Worm (Caenorhabditis elegans) whole organism, young adult: ENCODE results near the gene gcna-1.

Source experiments
- B0019.2 ChIP-seq: fragments of 200-800 bp; sonication (Bioruptor generic); conservative IDR thresholded peaks from 2 replicates; pipeline ENCODE4 v1.3.6; 2022; ENCODE audit warnings: missing genetic modification reagents, missing genetic modification characterization, missing compliant biosample characterization
- C06A6.2 ChIP-seq: fragments of 200-800 bp; sonication (Bioruptor generic); conservative IDR thresholded peaks from 2 replicates; pipeline ENCODE4 v1.3.6; 2022; ENCODE audit warnings: missing genetic modification characterization, missing compliant biosample characterization
- C17E4.6 ChIP-seq: fragments of 200-800 bp; sonication (Bioruptor generic); IDR thresholded peaks from 2 replicates; pipeline ENCODE4 v1.3.6; 2022; ENCODE audit warnings: missing genetic modification reagents, missing genetic modification characterization, missing compliant biosample characterization
- F22D6.2 ChIP-seq: sonication (generic microtip); optimal IDR thresholded peaks from 2 replicates; lab custom pipeline; 2016; ENCODE audit warnings: mild to moderate bottlenecking, missing genetic modification characterization, missing compliant biosample characterization
- F23B12.7 ChIP-seq: sonication (generic microtip); optimal IDR thresholded peaks from 2 replicates; lab custom pipeline; 2017; ENCODE audit warnings: missing genetic modification characterization, mild to moderate bottlenecking, missing compliant biosample characterization, antibody characterized with exemption, moderate library complexity; ENCODE audit not compliant: insufficient read depth
- F33H1.4 ChIP-seq: fragments of 200-800 bp; sonication (Bioruptor generic); IDR thresholded peaks from 2 replicates; pipeline ENCODE4 v1.3.6; 2022; ENCODE audit warnings: missing genetic modification reagents, missing genetic modification characterization, missing compliant biosample characterization
- F52B5.7 ChIP-seq: sonication (generic microtip); optimal IDR thresholded peaks from 2 replicates; lab custom pipeline; 2016; ENCODE audit warnings: mild to moderate bottlenecking, missing genetic modification characterization, missing compliant biosample characterization
- F57A8.1 ChIP-seq: fragments of 200-800 bp; sonication (Bioruptor generic); optimal IDR thresholded peaks from 2 replicates; lab custom pipeline; 2018; ENCODE audit warnings: mild to moderate bottlenecking, missing genetic modification characterization, moderate library complexity, missing compliant biosample characterization
- K12H6.12 ChIP-seq: fragments of 200-800 bp; sonication (Bioruptor generic); optimal IDR thresholded peaks from 2 replicates; lab custom pipeline; 2018; ENCODE audit warnings: mild to moderate bottlenecking, missing genetic modification characterization, missing compliant biosample characterization
- Y79H2A.3 ChIP-seq: fragments of 200-800 bp; sonication (Bioruptor generic); conservative IDR thresholded peaks from 2 replicates; pipeline ENCODE4 v1.3.6; 2022; ENCODE audit warnings: missing genetic modification reagents, missing genetic modification characterization, missing compliant biosample characterization
- aptf-2 ChIP-seq: fragments of 200-800 bp; sonication (Bioruptor generic); conservative IDR thresholded peaks from 2 replicates; pipeline ENCODE4 v1.3.6; 2022; ENCODE audit warnings: missing genetic modification reagents, missing genetic modification characterization, missing compliant biosample characterization
- ccch-3 ChIP-seq: fragments of 200-800 bp; sonication (Bioruptor generic); optimal IDR thresholded peaks from 2 replicates; lab custom pipeline; 2018; ENCODE audit warnings: mild to moderate bottlenecking, missing genetic modification characterization, missing compliant biosample characterization
- cebp-1 ChIP-seq, 2 experiments: fragments of 200-800 bp in 1 of 2; sonication (Bioruptor generic) in 1 of 2; sonication (generic microtip) in 1 of 2; IDR thresholded peaks in 1 of 2; optimal IDR thresholded peaks in 1 of 2; 2 replicates each; pipeline versions ENCODE4 v1.3.6 to Lab custom; 2017 to 2022; ENCODE audit warnings: missing compliant biosample characterization in 2 of 2, missing genetic modification characterization in 2 of 2, mild to moderate bottlenecking in 1 of 2, missing genetic modification reagents in 1 of 2, moderate library complexity in 1 of 2
- cebp-2 ChIP-seq: fragments of 200-800 bp; sonication (Bioruptor generic); IDR thresholded peaks from 2 replicates; pipeline ENCODE4 v1.3.6; 2022; ENCODE audit warnings: missing genetic modification characterization, missing compliant biosample characterization
- ceh-40 ChIP-seq: fragments of 200-800 bp; sonication (Bioruptor generic); IDR thresholded peaks from 2 replicates; pipeline ENCODE4 v1.3.6; 2022; ENCODE audit warnings: missing genetic modification characterization, missing compliant biosample characterization
- ceh-79 ChIP-seq: sonication (generic microtip); optimal IDR thresholded peaks from 2 replicates; lab custom pipeline; 2017; ENCODE audit warnings: mild to moderate bottlenecking, missing genetic modification characterization, missing compliant biosample characterization
- ceh-91 ChIP-seq: fragments of 200-800 bp; sonication (Bioruptor generic); IDR thresholded peaks from 2 replicates; pipeline ENCODE4 v1.3.6; 2022; ENCODE audit warnings: missing genetic modification reagents, missing genetic modification characterization, missing compliant biosample characterization
- chd-7 ChIP-seq: sonication (generic microtip); optimal IDR thresholded peaks from 2 replicates; lab custom pipeline; 2016; ENCODE audit warnings: mild to moderate bottlenecking, missing genetic modification characterization, moderate library complexity, missing compliant biosample characterization
- die-1 ChIP-seq: sonication (generic microtip); optimal IDR thresholded peaks from 2 replicates; lab custom pipeline; 2016; ENCODE audit warnings: missing genotype, mild to moderate bottlenecking, missing genetic modification characterization, missing compliant biosample characterization
- dpl-1 ChIP-seq: fragments of 150-350 bp; optimal IDR thresholded peaks from 2 replicates; lab custom pipeline; 2014; ENCODE audit warnings: missing biosample characterization, missing genetic modification reagents, missing genetic modification characterization
- egl-18 ChIP-seq: fragments of 200-800 bp; sonication (Bioruptor generic); IDR thresholded peaks from 2 replicates; pipeline ENCODE4 v1.3.6; 2022; ENCODE audit warnings: missing genetic modification reagents, missing genetic modification characterization, missing compliant biosample characterization
- ekl-4 ChIP-seq: fragments of 200-800 bp; sonication (Bioruptor generic); IDR thresholded peaks from 2 replicates; pipeline ENCODE4 v1.3.6; 2022; ENCODE audit warnings: missing genetic modification reagents, missing genetic modification characterization, missing compliant biosample characterization
- gei-17 ChIP-seq: fragments of 200-800 bp; sonication (Bioruptor generic); optimal IDR thresholded peaks from 2 replicates; lab custom pipeline; 2018; ENCODE audit warnings: mild to moderate bottlenecking, missing genetic modification characterization, missing compliant biosample characterization
- hsf-1 ChIP-seq: fragments of 200-800 bp; sonication (Bioruptor generic); IDR thresholded peaks from 2 replicates; pipeline ENCODE4 v1.3.6; 2022; ENCODE audit warnings: missing genetic modification reagents, missing genetic modification characterization, missing compliant biosample characterization
- lin-26 ChIP-seq: fragments of 200-800 bp; sonication (Bioruptor generic); IDR thresholded peaks from 2 replicates; pipeline ENCODE4 v1.3.6; 2022; ENCODE audit warnings: missing genetic modification reagents, missing genetic modification characterization, missing compliant biosample characterization
- lin-40 ChIP-seq: sonication (generic microtip); optimal IDR thresholded peaks from 2 replicates; lab custom pipeline; 2016; ENCODE audit warnings: missing genetic modification characterization, mild to moderate bottlenecking, missing compliant biosample characterization, missing genotype, missing genetic modification reagents
- lsl-1 ChIP-seq: fragments of 200-800 bp; sonication (Bioruptor generic); optimal IDR thresholded peaks from 2 replicates; lab custom pipeline; 2018; ENCODE audit warnings: mild to moderate bottlenecking, missing genetic modification characterization, moderate library complexity, missing compliant biosample characterization
- lsy-27 ChIP-seq: sonication (generic microtip); optimal IDR thresholded peaks from 2 replicates; lab custom pipeline; 2017; ENCODE audit warnings: missing genetic modification characterization, mild to moderate bottlenecking, missing compliant biosample characterization, antibody characterized with exemption, missing genotype, borderline replicate concordance; ENCODE audit not compliant: insufficient read depth
- mcd-1 ChIP-seq: fragments of 200-800 bp; sonication (Bioruptor generic); IDR thresholded peaks from 2 replicates; pipeline ENCODE4 v1.3.6; 2022; ENCODE audit warnings: missing genetic modification reagents, missing genetic modification characterization, missing compliant biosample characterization
- mes-4 ChIP-seq: sonication (generic microtip); optimal IDR thresholded peaks from 2 replicates; lab custom pipeline; 2016; ENCODE audit warnings: missing genotype, missing genetic modification characterization, missing compliant biosample characterization
- mxl-1 ChIP-seq: sonication (generic microtip); optimal IDR thresholded peaks from 2 replicates; lab custom pipeline; 2016; ENCODE audit warnings: missing genetic modification characterization, missing compliant biosample characterization
- nfya-1 ChIP-seq: sonication (generic microtip); optimal IDR thresholded peaks from 2 replicates; lab custom pipeline; 2017; ENCODE audit warnings: antibody characterized with exemption, missing compliant biosample characterization, missing genetic modification characterization, borderline replicate concordance; ENCODE audit not compliant: insufficient read depth
- nfya-2 ChIP-seq: fragments of 200-800 bp; sonication (Bioruptor generic); IDR thresholded peaks from 2 replicates; pipeline ENCODE4 v1.3.6; 2022; ENCODE audit warnings: missing genetic modification reagents, missing genetic modification characterization, missing compliant biosample characterization
- nhr-27 ChIP-seq: fragments of 200-800 bp; sonication (Bioruptor generic); optimal IDR thresholded peaks from 2 replicates; lab custom pipeline; 2018; ENCODE audit warnings: mild to moderate bottlenecking, missing genetic modification characterization, moderate library complexity, missing compliant biosample characterization
- nhr-80 ChIP-seq: sonication (generic microtip); optimal IDR thresholded peaks from 2 replicates; lab custom pipeline; 2016; ENCODE audit warnings: missing genetic modification characterization, missing compliant biosample characterization
- rcor-1 ChIP-seq: fragments of 200-800 bp; sonication (Bioruptor generic); IDR thresholded peaks from 2 replicates; pipeline ENCODE4 v1.3.6; 2022; ENCODE audit warnings: missing genetic modification reagents, missing genetic modification characterization, missing compliant biosample characterization
- snpc-1.3 ChIP-seq: sonication (generic microtip); optimal IDR thresholded peaks from 2 replicates; lab custom pipeline; 2017; ENCODE audit warnings: missing genetic modification characterization, mild to moderate bottlenecking, missing compliant biosample characterization, antibody characterized with exemption, moderate library complexity, missing genotype, missing genetic modification reagents; ENCODE audit not compliant: insufficient read depth
- tbx-9 ChIP-seq: sonication (generic microtip); optimal IDR thresholded peaks from 2 replicates; lab custom pipeline; 2016; ENCODE audit warnings: borderline replicate concordance, missing genetic modification characterization, inconsistent platforms, missing compliant biosample characterization
- zfh-2 ChIP-seq: fragments of 200-800 bp; sonication (Bioruptor generic); conservative IDR thresholded peaks from 2 replicates; pipeline ENCODE4 v1.3.6; 2022; ENCODE audit warnings: missing genetic modification reagents, missing genetic modification characterization, missing compliant biosample characterization
- ztf-18 ChIP-seq: sonication (generic microtip); optimal IDR thresholded peaks from 2 replicates; lab custom pipeline; 2016; ENCODE audit warnings: missing genotype, mild to moderate bottlenecking, missing genetic modification characterization, missing compliant biosample characterization
- ztf-22 ChIP-seq: fragments of 200-800 bp; sonication (Bioruptor generic); optimal IDR thresholded peaks from 2 replicates; lab custom pipeline; 2018; ENCODE audit warnings: mild to moderate bottlenecking, missing genetic modification characterization, moderate library complexity, missing compliant biosample characterization
- ztf-26 ChIP-seq: sonication (generic microtip); optimal IDR thresholded peaks from 2 replicates; lab custom pipeline; 2017; ENCODE audit warnings: missing genetic modification characterization, missing compliant biosample characterization

The gcna-1 gene

ce11 chrIII:6006453-6006852 lies 2.4 kb downstream of the gcna-1 start (continued):
- TF ChIP-seq rcor-1 (GFP tag; lab: Robert Waterston, UW) = no peak
- no peak for TF ChIP-seq tbx-9 (tag; lab: Kevin White, UChicago)
- TF ChIP-seq K12H6.12 (tag; lab: Kevin White, UChicago) = no peak
- TF ChIP-seq egl-18 (GFP tag; lab: Robert Waterston, UW) = no peak
- TF ChIP-seq, all 124 proteins: peak for 6

- no peak for TF ChIP-seq F33H1.4 (GFP tag; lab: Robert Waterston, UW)
- no peak for TF ChIP-seq lsy-27 (tag; lab: Kevin White, UChicago)
- no peak for TF ChIP-seq nfya-2
- no peak for TF ChIP-seq snpc-1.3 (tag; lab: Kevin White, UChicago)
- no peak for TF ChIP-seq lsl-1
- no peak for TF ChIP-seq Y79H2A.3
- no peak for TF ChIP-seq gei-17 (GFP tag; lab: Kevin White, UChicago)
- TF ChIP-seq nfya-1 = no peak
- TF ChIP-seq nhr-80 (tag; lab: Kevin White, UChicago) = no peak
- TF ChIP-seq hsf-1 = no peak
- no peak for TF ChIP-seq nhr-27 (tag; lab: Kevin White, UChicago)
- no peak for TF ChIP-seq C06A6.2 (GFP tag; lab: Robert Waterston, UW)
- TF ChIP-seq ccch-3 = no peak
- no peak for TF ChIP-seq F23B12.7
- no peak for TF ChIP-seq ztf-26
- no peak for TF ChIP-seq F22D6.2 (tag; lab: Kevin White, UChicago)
- no peak for TF ChIP-seq ceh-91
- no peak for TF ChIP-seq mcd-1 (GFP tag; lab: Robert Waterston, UW)
- no peak for TF ChIP-seq ceh-79 (tag; lab: Kevin White, UChicago)
- no peak for TF ChIP-seq ceh-40 (GFP tag; lab: Robert Waterston, UW)
Measured at ce11 chrIII:6002024-6002423, 6.9 kb downstream of the gcna-1 start.

- TF ChIP-seq K12H6.12 (tag; lab: Kevin White, UChicago) (peak; percentile 35), zfh-2 (no peak), cebp-1 (GFP tag; IDR thresholded peaks at IDR 0.05; lab: Robert Waterston, UW) (no peak), cebp-1 (tag; optimal IDR thresholded peaks at IDR 0.05; lab: Kevin White, UChicago) (peak; percentile 34), F52B5.7 (tag; lab: Kevin White, UChicago) (no peak), lin-40 (peak; percentile 6), ekl-4 (GFP tag; lab: Robert Waterston, UW) (no peak)
- TF ChIP-seq, all 124 proteins: peak for 3
Measured at ce11 chrIII:5999629-6000028, 9.3 kb downstream of the gcna-1 start.

ce11 chrIII:5998640-5999039 lies 10.2 kb downstream of the gcna-1 start:
- TF ChIP-seq aptf-2 (GFP tag; lab: Robert Waterston, UW) (no peak), zfh-2 (0 out of 2 replicates have a peak, but pooled peaks have one; percentile 18), mes-4 (tag; lab: Kevin White, UChicago) (no peak), lin-26 (GFP tag; lab: Robert Waterston, UW) (no peak), ztf-26 (no peak)
- TF ChIP-seq, all 124 proteins: peak for 1

- TF ChIP-seq aptf-2 (GFP tag; lab: Robert Waterston, UW) = no peak
- TF ChIP-seq mxl-1 (tag; lab: Kevin White, UChicago) = no peak
- TF ChIP-seq cebp-2 (GFP tag; lab: Robert Waterston, UW) = no peak
- TF ChIP-seq ztf-18 = no peak
- TF ChIP-seq hsf-1 = no peak
- no peak for TF ChIP-seq B0019.2 (GFP tag; lab: Robert Waterston, UW)
- TF ChIP-seq F23B12.7 = no peak
- no peak for TF ChIP-seq C17E4.6 (GFP tag; lab: Robert Waterston, UW)
- TF ChIP-seq dpl-1 (GFP tag; lab: Kevin White, UChicago) = no peak
- no peak for TF ChIP-seq F57A8.1 (GFP tag; lab: Kevin White, UChicago)
- TF ChIP-seq ceh-40 (GFP tag; lab: Robert Waterston, UW) = no peak
- TF ChIP-seq chd-7 = no peak
- no peak for TF ChIP-seq ztf-22 (GFP tag; lab: Kevin White, UChicago)
- TF ChIP-seq F22D6.2 (tag; lab: Kevin White, UChicago) = no peak
- no peak for TF ChIP-seq die-1 (tag; lab: Kevin White, UChicago)
- no peak for TF ChIP-seq nfya-2
Measured at ce11 chrIII:5992913-5993312, 16.0 kb downstream of the gcna-1 start, which contains the start of gene T04C9.1. T04C9.1 (plus strand) TSS chrIII:5993213.
